Worm (Caenorhabditis elegans) whole organism, L1 larva: Measurements from ENCODE around the gene lelo-1.

Experiments used
- alr-1 ChIP-seq: fragments of 200-800 bp; sonication (Bioruptor generic); optimal IDR thresholded peaks from 2 replicates; lab custom pipeline; 2018; ENCODE audit warnings: borderline replicate concordance, mild to moderate bottlenecking, missing genetic modification characterization, missing compliant biosample characterization
- ceh-82 ChIP-seq, 3 experiments: fragments of 150-350 bp in 1 of 3; sonication (generic microtip) in 2 of 3; optimal IDR thresholded peaks; 2 replicates each; lab custom pipeline; 2014 to 2017; ENCODE audit warnings: missing biosample characterization in 3 of 3, missing genetic modification characterization in 3 of 3
- efl-1 ChIP-seq, 4 experiments: fragments of 150-350 bp; optimal IDR thresholded peaks in 3 of 4; peaks in 1 of 4; 1 replicate in 1 of 4; 2 replicates in 3 of 4; lab custom pipeline; 2014; ENCODE audit warnings: missing biosample characterization in 2 of 4, missing genetic modification characterization in 2 of 4, missing genetic modification reagents in 2 of 4
- fkh-4 ChIP-seq: sonication (generic microtip); optimal IDR thresholded peaks from 2 replicates; lab custom pipeline; 2016; ENCODE audit warnings: missing compliant biosample characterization, missing genetic modification characterization, borderline replicate concordance
- hlh-4 ChIP-seq: sonication (generic microtip); optimal IDR thresholded peaks from 2 replicates; lab custom pipeline; 2016; ENCODE audit warnings: mild to moderate bottlenecking, missing genetic modification characterization, missing compliant biosample characterization
- jun-1 ChIP-seq: fragments of 150-350 bp; optimal IDR thresholded peaks from 2 replicates; lab custom pipeline; 2014; ENCODE audit warnings: missing biosample characterization, missing genetic modification reagents, missing genetic modification characterization
- lin-13 ChIP-seq: fragments of 150-350 bp; optimal IDR thresholded peaks from 2 replicates; lab custom pipeline; 2014; ENCODE audit warnings: missing biosample characterization, missing genetic modification reagents, missing genetic modification characterization
- lir-3 ChIP-seq: sonication (generic microtip); optimal IDR thresholded peaks from 2 replicates; lab custom pipeline; 2016; ENCODE audit warnings: mild to moderate bottlenecking, missing genetic modification characterization, moderate library complexity, missing compliant biosample characterization; ENCODE audit not compliant: poor library complexity
- nhr-11 ChIP-seq: fragments of 150-350 bp; optimal IDR thresholded peaks from 2 replicates; lab custom pipeline; 2014; ENCODE audit warnings: missing biosample characterization, missing genetic modification characterization
- nhr-76 ChIP-seq: sonication (generic microtip); optimal IDR thresholded peaks from 2 replicates; lab custom pipeline; 2017; ENCODE audit warnings: missing biosample characterization, missing genetic modification characterization
- pax-3 ChIP-seq: fragments of 200-800 bp; sonication (Bioruptor generic); optimal IDR thresholded peaks from 2 replicates; lab custom pipeline; 2018; ENCODE audit warnings: mild to moderate bottlenecking, missing genetic modification characterization, moderate library complexity, missing compliant biosample characterization
- rnt-1 ChIP-seq: sonication (generic microtip); optimal IDR thresholded peaks from 2 replicates; lab custom pipeline; 2016; ENCODE audit warnings: mild to moderate bottlenecking, missing genetic modification characterization, moderate library complexity, missing compliant biosample characterization
- xbp-1 ChIP-seq: sonication (generic microtip); optimal IDR thresholded peaks from 2 replicates; lab custom pipeline; 2016; ENCODE audit warnings: missing genetic modification characterization, missing compliant biosample characterization
- ztf-11 ChIP-seq, 2 experiments: sonication (generic microtip); optimal IDR thresholded peaks; 2 replicates each; lab custom pipeline; 2016 to 2017; ENCODE audit warnings: missing genetic modification characterization in 2 of 2, missing biosample characterization in 1 of 2, missing compliant biosample characterization in 1 of 2

DNA sequence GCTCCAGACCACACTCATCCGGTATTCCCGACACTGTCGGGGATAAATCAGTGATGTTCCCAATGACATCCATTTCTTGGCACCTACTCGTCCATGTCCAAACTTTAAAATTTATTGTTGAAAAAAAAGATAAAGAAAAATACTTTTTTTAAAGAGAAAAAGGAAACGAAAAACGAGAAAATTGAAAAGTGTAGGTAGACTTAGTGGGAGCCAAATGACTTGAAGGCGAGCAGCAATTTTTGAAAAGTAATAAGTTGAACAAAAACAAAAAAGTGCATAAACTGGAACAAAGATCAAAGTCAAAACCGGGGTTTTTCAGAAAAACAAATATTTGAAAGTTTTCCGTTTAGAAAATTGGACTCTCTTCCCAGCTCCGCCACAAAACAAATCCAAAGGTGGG, 38.0 kb upstream of the lelo-1 start, which contains the start of gene daf-37:
- TF ChIP-seq ceh-82 (tag; optimal IDR thresholded peaks at IDR 0.05; lab: Kevin White, UChicago) (no peak), pax-3 (tag; lab: Kevin White, UChicago) (no peak), lir-3 (tag; lab: Kevin White, UChicago) (no peak), nhr-11 (tag; lab: Kevin White, UChicago) (no peak), ztf-11 (tag; optimal IDR thresholded peaks at IDR 0.05; lab: Kevin White, UChicago) (no peak), rnt-1 (no peak), jun-1 (no peak), lin-13 (GFP tag; lab: Kevin White, UChicago) (no peak), hlh-4 (tag; lab: Kevin White, UChicago) (no peak), alr-1 (tag; lab: Kevin White, UChicago) (no peak), fkh-4 (tag; lab: Kevin White, UChicago) (no peak), nhr-76 (tag; lab: Kevin White, UChicago) (no peak), efl-1 (optimal IDR thresholded peaks at IDR 0.05; lab: Kevin White, UChicago) (no peak), efl-1 (GFP tag; optimal IDR thresholded peaks at IDR 0.05 in 1 of 2; lab: Kevin White, UChicago) (no peak), xbp-1 (no peak)
